Worm (Caenorhabditis elegans) whole organism, L4 larva: ENCODE results near the gene B0034.2.

ENCODE experiments used
- ZK546.5 ChIP-seq, 2 experiments: sonication (generic microtip); optimal IDR thresholded peaks; 2 replicates each; lab custom pipeline; 2017; ENCODE audit warnings: missing biosample characterization in 2 of 2, missing genetic modification characterization in 2 of 2
- dmd-6 ChIP-seq: fragments of 200-800 bp; sonication (Bioruptor generic); IDR thresholded peaks from 2 replicates; pipeline ENCODE4 v1.3.6; 2022; ENCODE audit warnings: missing genetic modification reagents, missing genetic modification characterization, missing compliant biosample characterization
- madf-5 ChIP-seq, 2 experiments: fragments of 200-800 bp; sonication (Bioruptor generic); IDR thresholded peaks; 2 replicates each; pipeline ENCODE4 v1.3.6; 2022; ENCODE audit warnings: missing compliant biosample characterization in 2 of 2, missing genetic modification characterization in 2 of 2
- nhr-237 ChIP-seq: sonication (generic microtip); optimal IDR thresholded peaks from 2 replicates; lab custom pipeline; 2017; ENCODE audit warnings: missing biosample characterization, missing genetic modification characterization
- nhr-77 ChIP-seq: fragments of 150-350 bp; optimal IDR thresholded peaks from 2 replicates; lab custom pipeline; 2014; ENCODE audit warnings: missing biosample characterization, missing genetic modification characterization

ce11 chrII:5961317-5961716, 17.1 kb upstream of the B0034.2 start, which contains the start of gene B0034.7:
- TF ChIP-seq dmd-6 (GFP tag; lab: Robert Waterston, UW): no peak
- TF ChIP-seq nhr-77 (tag; lab: Kevin White, UChicago): no peak
- no peak for TF ChIP-seq ZK546.5 (tag; optimal IDR thresholded peaks at IDR 0.05; lab: Kevin White, UChicago)
- no peak for TF ChIP-seq nhr-237 (tag; lab: Kevin White, UChicago)
- TF ChIP-seq madf-5 (GFP tag; IDR thresholded peaks at IDR 0.05; lab: Robert Waterston, UW): no peak
